Worm (Caenorhabditis elegans) whole organism, young adult: ENCODE results near the gene B0024.3.

Source experiments
- B0019.2 ChIP-seq: fragments of 200-800 bp; sonication (Bioruptor generic); conservative IDR thresholded peaks from 2 replicates; pipeline ENCODE4 v1.3.6; 2022; ENCODE audit warnings: missing genetic modification reagents, missing genetic modification characterization, missing compliant biosample characterization
- B0035.1 ChIP-seq: sonication (generic microtip); optimal IDR thresholded peaks from 2 replicates; lab custom pipeline; 2016; ENCODE audit warnings: missing genetic modification characterization, mild to moderate bottlenecking, missing compliant biosample characterization, missing genotype, missing genetic modification reagents
- B0261.1 ChIP-seq: sonication (generic microtip); optimal IDR thresholded peaks from 2 replicates; lab custom pipeline; 2016; ENCODE audit warnings: mild to moderate bottlenecking, missing genetic modification characterization, moderate library complexity, missing compliant biosample characterization
- C17E4.6 ChIP-seq: fragments of 200-800 bp; sonication (Bioruptor generic); IDR thresholded peaks from 2 replicates; pipeline ENCODE4 v1.3.6; 2022; ENCODE audit warnings: missing genetic modification reagents, missing genetic modification characterization, missing compliant biosample characterization
- F10E7.11 ChIP-seq: sonication (generic microtip); optimal IDR thresholded peaks from 2 replicates; lab custom pipeline; 2017; ENCODE audit warnings: mild to moderate bottlenecking, missing genetic modification characterization, moderate library complexity, missing compliant biosample characterization
- F49E8.2 ChIP-seq: sonication (generic microtip); optimal IDR thresholded peaks from 3 replicates; lab custom pipeline; 2017; ENCODE audit warnings: missing genetic modification characterization, mild to moderate bottlenecking, missing compliant biosample characterization, antibody characterized with exemption, moderate library complexity; ENCODE audit not compliant: insufficient read depth
- F57C9.4 ChIP-seq: sonication (generic microtip); optimal IDR thresholded peaks from 2 replicates; lab custom pipeline; 2017; ENCODE audit warnings: mild to moderate bottlenecking, missing genetic modification characterization, missing compliant biosample characterization
- K11D2.4 ChIP-seq: fragments of 200-800 bp; sonication (Bioruptor generic); IDR thresholded peaks from 2 replicates; pipeline ENCODE4 v1.3.6; 2022; ENCODE audit warnings: missing genetic modification reagents, missing genetic modification characterization, missing compliant biosample characterization
- Y79H2A.3 ChIP-seq: fragments of 200-800 bp; sonication (Bioruptor generic); conservative IDR thresholded peaks from 2 replicates; pipeline ENCODE4 v1.3.6; 2022; ENCODE audit warnings: missing genetic modification reagents, missing genetic modification characterization, missing compliant biosample characterization
- Y95B8A.8 ChIP-seq: fragments of 200-800 bp; sonication (Bioruptor generic); IDR thresholded peaks from 2 replicates; pipeline ENCODE4 v1.3.6; 2022; ENCODE audit warnings: missing genetic modification reagents, missing genetic modification characterization, missing compliant biosample characterization
- akir-1 ChIP-seq: fragments of 200-800 bp; sonication (Bioruptor generic); optimal IDR thresholded peaks from 2 replicates; lab custom pipeline; 2018; ENCODE audit warnings: mild to moderate bottlenecking, missing genetic modification characterization, moderate library complexity, missing compliant biosample characterization
- attf-3 ChIP-seq: fragments of 200-800 bp; sonication (Bioruptor generic); conservative IDR thresholded peaks from 2 replicates; pipeline ENCODE4 v1.3.6; 2022; ENCODE audit warnings: missing genetic modification reagents, missing genetic modification characterization, missing compliant biosample characterization
- bed-1 ChIP-seq: fragments of 200-800 bp; sonication (Bioruptor generic); IDR thresholded peaks from 2 replicates; pipeline ENCODE4 v1.3.6; 2022; ENCODE audit warnings: missing genetic modification reagents, missing genetic modification characterization, missing compliant biosample characterization
- ccch-3 ChIP-seq: fragments of 200-800 bp; sonication (Bioruptor generic); optimal IDR thresholded peaks from 2 replicates; lab custom pipeline; 2018; ENCODE audit warnings: mild to moderate bottlenecking, missing genetic modification characterization, missing compliant biosample characterization
- ceh-58 ChIP-seq: fragments of 200-800 bp; sonication (Bioruptor generic); IDR thresholded peaks from 2 replicates; pipeline ENCODE4 v1.3.6; 2022; ENCODE audit warnings: missing genetic modification characterization, missing compliant biosample characterization
- chd-7 ChIP-seq: sonication (generic microtip); optimal IDR thresholded peaks from 2 replicates; lab custom pipeline; 2016; ENCODE audit warnings: mild to moderate bottlenecking, missing genetic modification characterization, moderate library complexity, missing compliant biosample characterization
- die-1 ChIP-seq: sonication (generic microtip); optimal IDR thresholded peaks from 2 replicates; lab custom pipeline; 2016; ENCODE audit warnings: missing genotype, mild to moderate bottlenecking, missing genetic modification characterization, missing compliant biosample characterization
- dox-1 ChIP-seq: fragments of 200-800 bp; sonication (Bioruptor generic); IDR thresholded peaks from 2 replicates; pipeline ENCODE4 v1.3.6; 2022; ENCODE audit warnings: missing genetic modification reagents, missing genetic modification characterization, missing compliant biosample characterization
- dpl-1 ChIP-seq: fragments of 150-350 bp; optimal IDR thresholded peaks from 2 replicates; lab custom pipeline; 2014; ENCODE audit warnings: missing biosample characterization, missing genetic modification reagents, missing genetic modification characterization
- ets-4 ChIP-seq: fragments of 200-800 bp; sonication (Bioruptor generic); optimal IDR thresholded peaks from 2 replicates; lab custom pipeline; 2018; ENCODE audit warnings: mild to moderate bottlenecking, missing genetic modification characterization, missing compliant biosample characterization
- let-607 ChIP-seq, 2 experiments: fragments of 200-800 bp in 1 of 2; sonication (Bioruptor generic) in 1 of 2; sonication (generic microtip) in 1 of 2; optimal IDR thresholded peaks; 2 replicates each; lab custom pipeline; 2016 to 2018; ENCODE audit warnings: mild to moderate bottlenecking in 2 of 2, missing compliant biosample characterization in 2 of 2, missing genetic modification characterization in 2 of 2, moderate library complexity in 2 of 2, missing genotype in 1 of 2
- lin-26 ChIP-seq: fragments of 200-800 bp; sonication (Bioruptor generic); IDR thresholded peaks from 2 replicates; pipeline ENCODE4 v1.3.6; 2022; ENCODE audit warnings: missing genetic modification reagents, missing genetic modification characterization, missing compliant biosample characterization
- lin-54 ChIP-seq: fragments of 200-800 bp; sonication (Bioruptor generic); optimal IDR thresholded peaks from 2 replicates; lab custom pipeline; 2018; ENCODE audit warnings: mild to moderate bottlenecking, missing genetic modification characterization, missing compliant biosample characterization
- lsl-1 ChIP-seq: fragments of 200-800 bp; sonication (Bioruptor generic); optimal IDR thresholded peaks from 2 replicates; lab custom pipeline; 2018; ENCODE audit warnings: mild to moderate bottlenecking, missing genetic modification characterization, moderate library complexity, missing compliant biosample characterization
- madf-6 ChIP-seq: fragments of 200-800 bp; sonication (Bioruptor generic); IDR thresholded peaks from 2 replicates; pipeline ENCODE4 v1.3.6; 2022; ENCODE audit warnings: missing genetic modification reagents, missing genetic modification characterization, missing compliant biosample characterization
- mes-4 ChIP-seq: sonication (generic microtip); optimal IDR thresholded peaks from 2 replicates; lab custom pipeline; 2016; ENCODE audit warnings: missing genotype, missing genetic modification characterization, missing compliant biosample characterization
- nfyb-1 ChIP-seq: fragments of 200-800 bp; sonication (Bioruptor generic); IDR thresholded peaks from 2 replicates; pipeline ENCODE4 v1.3.6; 2022; ENCODE audit warnings: missing genetic modification reagents, missing genetic modification characterization, missing compliant biosample characterization
- pha-4 ChIP-seq: fragments of 150-350 bp; sonication (generic microtip); optimal IDR thresholded peaks from 2 replicates; lab custom pipeline; 2014; ENCODE audit warnings: missing biosample characterization, missing genetic modification reagents, missing genetic modification characterization
- repo-1 ChIP-seq: sonication (generic microtip); optimal IDR thresholded peaks from 2 replicates; lab custom pipeline; 2017; ENCODE audit warnings: mild to moderate bottlenecking, missing genetic modification characterization, missing compliant biosample characterization
- sea-2 ChIP-seq: fragments of 200-800 bp; sonication (Bioruptor generic); IDR thresholded peaks from 2 replicates; pipeline ENCODE4 v1.3.6; 2022; ENCODE audit warnings: missing genetic modification characterization, missing compliant biosample characterization
- snpc-1.1 ChIP-seq: sonication (generic microtip); optimal IDR thresholded peaks from 2 replicates; lab custom pipeline; 2017; ENCODE audit warnings: missing genetic modification characterization, mild to moderate bottlenecking, missing compliant biosample characterization, antibody characterized with exemption, moderate library complexity, missing genotype, missing genetic modification reagents; ENCODE audit not compliant: insufficient read depth
- snpc-1.3 ChIP-seq: sonication (generic microtip); optimal IDR thresholded peaks from 2 replicates; lab custom pipeline; 2017; ENCODE audit warnings: missing genetic modification characterization, mild to moderate bottlenecking, missing compliant biosample characterization, antibody characterized with exemption, moderate library complexity, missing genotype, missing genetic modification reagents; ENCODE audit not compliant: insufficient read depth
- snpc-4 ChIP-seq, 5 experiments: fragments of 150-350 bp in 1 of 5; sonication (generic microtip) in 4 of 5; optimal IDR thresholded peaks; 2 replicates each; lab custom pipeline; 2014 to 2018; ENCODE audit warnings: missing genetic modification characterization in 5 of 5, missing biosample characterization in 3 of 5, antibody characterized with exemption in 2 of 5, mild to moderate bottlenecking in 2 of 5, missing compliant biosample characterization in 2 of 5, missing genotype in 2 of 5, moderate library complexity in 2 of 5, missing genetic modification reagents in 1 of 5
- sptf-2 ChIP-seq: fragments of 200-800 bp; sonication (Bioruptor generic); optimal IDR thresholded peaks from 2 replicates; lab custom pipeline; 2018; ENCODE audit warnings: mild to moderate bottlenecking, missing genetic modification characterization, missing compliant biosample characterization
- tbx-9 ChIP-seq: sonication (generic microtip); optimal IDR thresholded peaks from 2 replicates; lab custom pipeline; 2016; ENCODE audit warnings: borderline replicate concordance, missing genetic modification characterization, inconsistent platforms, missing compliant biosample characterization
- unc-130 ChIP-seq: sonication (generic microtip); optimal IDR thresholded peaks from 2 replicates; lab custom pipeline; 2016; ENCODE audit warnings: missing genetic modification reagents, missing genetic modification characterization, missing compliant biosample characterization
- xnd-1 ChIP-seq: sonication (generic microtip); optimal IDR thresholded peaks from 2 replicates; lab custom pipeline; 2016; ENCODE audit warnings: missing genotype, missing genetic modification reagents, missing genetic modification characterization, missing compliant biosample characterization
- zfh-2 ChIP-seq: fragments of 200-800 bp; sonication (Bioruptor generic); conservative IDR thresholded peaks from 2 replicates; pipeline ENCODE4 v1.3.6; 2022; ENCODE audit warnings: missing genetic modification reagents, missing genetic modification characterization, missing compliant biosample characterization
- zim-3 ChIP-seq: sonication (generic microtip); optimal IDR thresholded peaks from 2 replicates; lab custom pipeline; 2017; ENCODE audit warnings: mild to moderate bottlenecking, missing genetic modification characterization, moderate library complexity, missing compliant biosample characterization
- ztf-3 ChIP-seq: fragments of 200-800 bp; sonication (Bioruptor generic); optimal IDR thresholded peaks from 2 replicates; lab custom pipeline; 2018; ENCODE audit warnings: mild to moderate bottlenecking, missing genetic modification characterization, missing compliant biosample characterization

Gene B0024.3

ce11 chrV:10294549-10294948 lies 7.2 kb downstream of the B0024.3 start, which contains the start of gene col-150:
Gene col-150, minus strand, starts transcription at chrV:10294649.
- TF ChIP-seq F10E7.11 (no peak), lsl-1 (GFP tag; lab: Kevin White, UChicago) (no peak), mes-4 (tag; lab: Kevin White, UChicago) (no peak), B0035.1 (tag; lab: Kevin White, UChicago) (no peak), C17E4.6 (GFP tag; lab: Robert Waterston, UW) (no peak), bed-1 (no peak), xnd-1 (no peak), snpc-4 (GFP tag; optimal IDR thresholded peaks at IDR 0.05; lab: Kevin White, UChicago) (no peak), snpc-4 (tag; optimal IDR thresholded peaks at IDR 0.05; lab: Kevin White, UChicago) (no peak), tbx-9 (tag; lab: Kevin White, UChicago) (no peak), K11D2.4 (GFP tag; lab: Robert Waterston, UW) (no peak), akir-1 (GFP tag; lab: Kevin White, UChicago) (no peak), sptf-2 (GFP tag; lab: Kevin White, UChicago) (no peak)

- no peak for TF ChIP-seq dpl-1 (GFP tag; lab: Kevin White, UChicago)
- no peak for TF ChIP-seq die-1 (tag; lab: Kevin White, UChicago)
- TF ChIP-seq zim-3, result no peak
- TF ChIP-seq zfh-2, result no peak
- no peak for TF ChIP-seq ccch-3 (GFP tag; lab: Kevin White, UChicago)
- no peak for TF ChIP-seq dox-1
- no peak for TF ChIP-seq B0019.2
- no peak for TF ChIP-seq F49E8.2 (tag; lab: Kevin White, UChicago)
- no peak for TF ChIP-seq nfyb-1 (GFP tag; lab: Robert Waterston, UW)
- no peak for TF ChIP-seq ets-4
- no peak for TF ChIP-seq Y95B8A.8 (GFP tag; lab: Robert Waterston, UW)
Observed at ce11 chrV:10297099-10297498, 9.7 kb downstream of the B0024.3 start, which contains the start of gene B0024.4. Gene B0024.4, plus strand, starts transcription at chrV:10297399.

DNA sequence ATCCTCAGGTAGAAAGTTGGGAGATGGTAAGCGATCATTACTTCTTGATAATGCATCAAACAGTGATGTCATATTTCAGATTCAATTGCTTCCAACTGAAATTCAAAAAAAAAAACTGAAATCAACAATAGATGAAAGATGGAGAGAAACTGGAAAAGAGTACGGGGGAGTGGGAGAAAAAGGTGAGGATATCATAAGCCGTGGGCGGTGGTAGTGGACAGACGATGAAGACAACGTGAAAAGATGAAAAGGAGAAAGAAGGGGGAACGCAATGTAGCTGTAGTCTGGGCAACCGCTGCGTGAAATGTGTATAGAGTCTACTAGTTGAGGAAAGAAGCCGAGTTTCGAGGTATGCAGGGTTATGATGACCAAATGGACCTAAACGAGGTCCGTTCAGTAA lies 19.9 kb downstream of the B0024.3 start, which contains the start of gene che-12:
Gene che-12 (minus strand): TSS at position 101 of the 400 bp plus-strand sequence.
- no peak for TF ChIP-seq chd-7 (tag; lab: Kevin White, UChicago)
- TF ChIP-seq sea-2 (GFP tag; lab: Robert Waterston, UW), result no peak
- no peak for TF ChIP-seq repo-1 (tag; lab: Kevin White, UChicago)
- TF ChIP-seq ztf-3, result no peak
- TF ChIP-seq unc-130 (GFP tag; lab: Kevin White, UChicago), result no peak
- TF ChIP-seq Y95B8A.8 (GFP tag; lab: Robert Waterston, UW), result no peak
- TF ChIP-seq sptf-2 (GFP tag; lab: Kevin White, UChicago), result no peak
- TF ChIP-seq mes-4 (tag; lab: Kevin White, UChicago), result no peak
- TF ChIP-seq F57C9.4 (tag; lab: Kevin White, UChicago), result no peak
- no peak for TF ChIP-seq lin-26 (GFP tag; lab: Robert Waterston, UW)
- no peak for TF ChIP-seq let-607 (tag; optimal IDR thresholded peaks at IDR 0.05; lab: Kevin White, UChicago)

- TF ChIP-seq lsl-1 (GFP tag; lab: Kevin White, UChicago) (no peak), snpc-1.1 (tag; lab: Kevin White, UChicago) (no peak), attf-3 (GFP tag; lab: Robert Waterston, UW) (no peak), madf-6 (GFP tag; lab: Robert Waterston, UW) (no peak), dpl-1 (GFP tag; lab: Kevin White, UChicago) (no peak), snpc-1.3 (no peak), ceh-58 (GFP tag; lab: Robert Waterston, UW) (no peak), Y79H2A.3 (no peak), K11D2.4 (GFP tag; lab: Robert Waterston, UW) (no peak), lin-54 (no peak), B0261.1 (tag; lab: Kevin White, UChicago) (no peak), nfyb-1 (GFP tag; lab: Robert Waterston, UW) (no peak), pha-4 (no peak)
Observed at ce11 chrV:10313953-10314352, 26.6 kb downstream of the B0024.3 start, which contains the start of gene gcy-6. Gene gcy-6, minus strand, starts transcription at chrV:10314053.
